Fruit fly (Drosophila melanogaster) whole organism, embryonic: ENCODE measurements around the gene TwdlW.

Experiments used
- Aef1 ChIP-seq: fragments of 200-800 bp; sonication (Bioruptor generic); IDR thresholded peaks from 3 replicates; pipeline ENCODE4 v1.3.6; 2022; ENCODE audit warnings: missing biosample characterization, missing genetic modification characterization
- Atf-2 ChIP-seq: fragments of 200-800 bp; sonication (Bioruptor generic); optimal IDR thresholded peaks from 2 replicates; lab custom pipeline; 2016; ENCODE audit warnings: missing biosample characterization, missing genetic modification characterization
- B-H1 ChIP-seq: fragments of 200-800 bp; sonication (Bioruptor generic); IDR thresholded peaks from 3 replicates; pipeline ENCODE4 v1.3.6; 2022; ENCODE audit warnings: missing biosample characterization, missing genetic modification characterization
- BEAF-32 ChIP-seq: fragments of 200-800 bp; sonication (Bioruptor generic); optimal IDR thresholded peaks from 3 replicates; lab custom pipeline; 2017; ENCODE audit warnings: missing biosample characterization, missing genetic modification characterization, mild to moderate bottlenecking, moderate library complexity, missing genetic modification reagents
- Bgb ChIP-seq: fragments of 200-800 bp; sonication (Bioruptor generic); IDR thresholded peaks from 2 replicates; pipeline ENCODE4 v1.3.6; 2022; ENCODE audit warnings: missing biosample characterization, missing genetic modification characterization; ENCODE audit not compliant: partially characterized antibody
- Bteb2 ChIP-seq: fragments of 200-800 bp; sonication (Bioruptor generic); optimal IDR thresholded peaks from 2 replicates; lab custom pipeline; 2016; ENCODE audit warnings: missing biosample characterization, missing genetic modification characterization
- CG10321 ChIP-seq: fragments of 200-800 bp; sonication (Bioruptor generic); IDR thresholded peaks from 2 replicates; pipeline ENCODE4 v1.3.6; 2022; ENCODE audit warnings: missing biosample characterization, missing genetic modification characterization
- CG10462 ChIP-seq: fragments of 200-800 bp; sonication (Bioruptor generic); optimal IDR thresholded peaks from 2 replicates; lab custom pipeline; 2016; ENCODE audit warnings: missing biosample characterization, missing genetic modification characterization
- CG11247 ChIP-seq: fragments of 200-800 bp; sonication (Bioruptor generic); IDR thresholded peaks from 2 replicates; pipeline ENCODE4 v1.3.6; 2022; ENCODE audit warnings: missing biosample characterization, missing genetic modification characterization
- CG13894 ChIP-seq: fragments of 200-800 bp; sonication (Bioruptor generic); optimal IDR thresholded peaks from 3 replicates; lab custom pipeline; 2018; ENCODE audit warnings: missing biosample characterization, mild to moderate bottlenecking, missing genetic modification characterization, moderate library complexity
- CG1647 ChIP-seq: fragments of 200-800 bp; sonication (Bioruptor generic); optimal IDR thresholded peaks from 3 replicates; lab custom pipeline; 2016; ENCODE audit warnings: missing biosample characterization, missing genetic modification characterization
- CG17186 ChIP-seq: fragments of 200-800 bp; sonication (Bioruptor generic); optimal IDR thresholded peaks from 3 replicates; lab custom pipeline; 2017; ENCODE audit warnings: missing biosample characterization, missing genetic modification reagents, missing genetic modification characterization
- CG17612 ChIP-seq: fragments of 200-800 bp; sonication (Bioruptor generic); IDR thresholded peaks from 2 replicates; pipeline ENCODE4 v1.3.6; 2022; ENCODE audit warnings: missing biosample characterization, missing genetic modification characterization
- CG18619 ChIP-seq: fragments of 200-800 bp; sonication (Bioruptor generic); optimal IDR thresholded peaks from 3 replicates; lab custom pipeline; 2017; ENCODE audit warnings: missing biosample characterization, mild to moderate bottlenecking, missing genetic modification characterization
- CG18764 ChIP-seq: fragments of 200-800 bp; sonication (Bioruptor generic); optimal IDR thresholded peaks from 3 replicates; lab custom pipeline; 2016; ENCODE audit warnings: missing biosample characterization, missing genetic modification characterization
- CG34422 ChIP-seq: fragments of 200-800 bp; sonication (Bioruptor generic); IDR thresholded peaks from 3 replicates; pipeline ENCODE4 v1.3.6; 2022; ENCODE audit warnings: missing biosample characterization, missing genetic modification characterization
- CG4617 ChIP-seq: fragments of 200-800 bp; sonication (Bioruptor generic); optimal IDR thresholded peaks from 3 replicates; lab custom pipeline; 2016; ENCODE audit warnings: missing biosample characterization, missing genetic modification characterization, borderline replicate concordance
- CG4854 ChIP-seq: fragments of 200-800 bp; sonication (Bioruptor generic); optimal IDR thresholded peaks from 2 replicates; lab custom pipeline; 2016; ENCODE audit warnings: missing biosample characterization, missing genetic modification characterization, inconsistent platforms
- CG6272 ChIP-seq: fragments of 200-800 bp; sonication (Bioruptor generic); IDR thresholded peaks from 2 replicates; pipeline ENCODE4 v1.3.6; 2022; ENCODE audit warnings: missing biosample characterization, missing genetic modification characterization
- CG7987 ChIP-seq: fragments of 200-800 bp; sonication (Bioruptor generic); optimal IDR thresholded peaks from 2 replicates; lab custom pipeline; 2018; ENCODE audit warnings: missing biosample characterization, mild to moderate bottlenecking, missing genetic modification characterization, moderate library complexity
- Dad ChIP-seq: fragments of 200-800 bp; sonication (Bioruptor generic); optimal IDR thresholded peaks from 3 replicates; lab custom pipeline; 2016; ENCODE audit warnings: missing biosample characterization, missing genetic modification characterization
- Eip74EF ChIP-seq, 2 experiments: fragments of 200-800 bp in 1 of 2; fragments of >200 bp in 1 of 2; sonication (Bioruptor generic) in 1 of 2; optimal IDR thresholded peaks; 2 replicates each; lab custom pipeline; 2017 to 2019; ENCODE audit warnings: missing biosample characterization in 2 of 2, missing genetic modification characterization in 2 of 2, mild to moderate bottlenecking in 1 of 2, moderate library complexity in 1 of 2
- Gsc ChIP-seq: fragments of 200-800 bp; sonication (Bioruptor generic); IDR thresholded peaks from 2 replicates; pipeline ENCODE4 v1.3.6; 2022; ENCODE audit warnings: missing biosample characterization, missing genetic modification characterization
- HmgD ChIP-seq: fragments of 200-800 bp; sonication (Bioruptor generic); optimal IDR thresholded peaks from 3 replicates; lab custom pipeline; 2016; ENCODE audit warnings: missing biosample characterization, missing genetic modification characterization
- Hr39 ChIP-seq: fragments of >200 bp; optimal IDR thresholded peaks from 2 replicates; lab custom pipeline; 2017
- Mes4 ChIP-seq: fragments of 200-800 bp; sonication (Bioruptor generic); optimal IDR thresholded peaks from 2 replicates; lab custom pipeline; 2016; ENCODE audit warnings: missing biosample characterization, missing genetic modification characterization
- NK7.1 ChIP-seq: fragments of 200-800 bp; sonication (Bioruptor generic); optimal IDR thresholded peaks from 3 replicates; lab custom pipeline; 2016; ENCODE audit warnings: missing biosample characterization, missing genetic modification characterization
- NfI ChIP-seq: fragments of 200-800 bp; sonication (Bioruptor generic); optimal IDR thresholded peaks from 3 replicates; lab custom pipeline; 2018; ENCODE audit warnings: missing biosample characterization, mild to moderate bottlenecking, missing genetic modification characterization, moderate library complexity
- Optix ChIP-seq: fragments of 200-800 bp; sonication (Bioruptor generic); IDR thresholded peaks from 3 replicates; pipeline ENCODE4 v1.3.6; 2022; ENCODE audit warnings: missing biosample characterization, missing genetic modification characterization
- PHDP ChIP-seq: fragments of 200-800 bp; sonication (Bioruptor generic); optimal IDR thresholded peaks from 3 replicates; lab custom pipeline; 2018; ENCODE audit warnings: missing biosample characterization, mild to moderate bottlenecking, missing genetic modification characterization, moderate library complexity
- TFAM ChIP-seq: fragments of 200-800 bp; sonication (Bioruptor generic); optimal IDR thresholded peaks from 2 replicates; lab custom pipeline; 2017; ENCODE audit warnings: missing biosample characterization, missing genetic modification characterization, inconsistent platforms
- Xrp1 ChIP-seq: fragments of 200-800 bp; sonication (Bioruptor generic); IDR thresholded peaks from 2 replicates; pipeline ENCODE4 v1.3.6; 2022; ENCODE audit warnings: missing biosample characterization, missing genetic modification characterization
- bab2 ChIP-seq: fragments of 200-800 bp; sonication (Bioruptor generic); optimal IDR thresholded peaks from 2 replicates; lab custom pipeline; 2016; ENCODE audit warnings: missing biosample characterization, missing genetic modification characterization
- bbx ChIP-seq: fragments of 200-800 bp; sonication (Bioruptor generic); IDR thresholded peaks from 2 replicates; pipeline ENCODE4 v1.3.6; 2022; ENCODE audit warnings: missing biosample characterization, missing genetic modification characterization; ENCODE audit not compliant: partially characterized antibody
- croc ChIP-seq: fragments of 200-800 bp; sonication (Bioruptor generic); conservative IDR thresholded peaks from 3 replicates; pipeline ENCODE4 v1.3.6; 2022; ENCODE audit warnings: missing biosample characterization, missing genetic modification characterization
- h ChIP-seq: fragments of >200 bp; optimal IDR thresholded peaks from 2 replicates; lab custom pipeline; 2017
- lola ChIP-seq, 3 experiments: fragments of >200 bp in 2 of 3; fragments of 200-800 bp in 1 of 3; sonication (Bioruptor generic) in 1 of 3; optimal IDR thresholded peaks; 2 replicates each; lab custom pipeline; 2017 to 2019; ENCODE audit warnings: missing biosample characterization in 3 of 3, missing genetic modification characterization in 3 of 3, mild to moderate bottlenecking in 1 of 3, moderate library complexity in 1 of 3
- lov ChIP-seq, 2 experiments: fragments of 200-800 bp in 1 of 2; fragments of >200 bp in 1 of 2; sonication (Bioruptor generic) in 1 of 2; IDR thresholded peaks in 1 of 2; optimal IDR thresholded peaks in 1 of 2; 2 replicates in 1 of 2; 3 replicates in 1 of 2; pipeline versions ENCODE4 v1.3.6 to Lab custom; 2017 to 2022; ENCODE audit warnings: missing biosample characterization in 1 of 2, missing genetic modification characterization in 1 of 2
- org-1 ChIP-seq: fragments of 200-800 bp; sonication (Bioruptor generic); optimal IDR thresholded peaks from 2 replicates; lab custom pipeline; 2017; ENCODE audit warnings: missing biosample characterization, missing genetic modification characterization
- p53 ChIP-seq: fragments of 200-800 bp; sonication (Bioruptor generic); optimal IDR thresholded peaks from 2 replicates; lab custom pipeline; 2016; ENCODE audit warnings: missing biosample characterization, missing genetic modification characterization
- psq ChIP-seq: fragments of 200-800 bp; sonication (Bioruptor generic); optimal IDR thresholded peaks from 2 replicates; lab custom pipeline; 2017; ENCODE audit warnings: missing biosample characterization, missing genetic modification characterization
- pum ChIP-seq: fragments of 200-800 bp; sonication (Bioruptor generic); optimal IDR thresholded peaks from 2 replicates; lab custom pipeline; 2016; ENCODE audit warnings: missing biosample characterization, missing genetic modification characterization
- pzg ChIP-seq: fragments of 200-800 bp; sonication (Bioruptor generic); optimal IDR thresholded peaks from 3 replicates; lab custom pipeline; 2018; ENCODE audit warnings: missing biosample characterization, mild to moderate bottlenecking, missing genetic modification characterization, moderate library complexity
- schlank ChIP-seq: fragments of 200-800 bp; sonication (Bioruptor generic); optimal IDR thresholded peaks from 2 replicates; lab custom pipeline; 2018; ENCODE audit warnings: missing biosample characterization, mild to moderate bottlenecking, missing genetic modification characterization
- sd ChIP-seq: fragments of 200-800 bp; sonication (Bioruptor generic); optimal IDR thresholded peaks from 3 replicates; lab custom pipeline; 2018; ENCODE audit warnings: missing biosample characterization, mild to moderate bottlenecking, missing genetic modification characterization, moderate library complexity
- seq ChIP-seq: fragments of 200-800 bp; sonication (Bioruptor generic); IDR thresholded peaks from 2 replicates; pipeline ENCODE4 v1.3.6; 2022; ENCODE audit warnings: missing biosample characterization, missing genetic modification characterization
- sob ChIP-seq: fragments of 200-800 bp; sonication (Bioruptor generic); IDR thresholded peaks from 2 replicates; pipeline ENCODE4 v1.3.6; 2022; ENCODE audit warnings: missing biosample characterization, missing genetic modification characterization
- sr ChIP-seq: fragments of 200-800 bp; sonication (Bioruptor generic); IDR thresholded peaks from 3 replicates; pipeline ENCODE4 v1.3.6; 2022; ENCODE audit warnings: missing biosample characterization, missing genetic modification characterization
- tgo ChIP-seq: fragments of 200-800 bp; sonication (Bioruptor generic); IDR thresholded peaks from 3 replicates; pipeline ENCODE4 v1.3.6; 2022; ENCODE audit warnings: missing biosample characterization, missing genetic modification characterization
- tll ChIP-seq, 2 experiments: fragments of 200-800 bp in 1 of 2; fragments of >200 bp in 1 of 2; sonication (Bioruptor generic) in 1 of 2; optimal IDR thresholded peaks; 2 replicates each; lab custom pipeline; 2017 to 2019; ENCODE audit warnings: missing biosample characterization in 2 of 2, missing genetic modification characterization in 2 of 2, mild to moderate bottlenecking in 1 of 2, moderate library complexity in 1 of 2
- vnd ChIP-seq: fragments of 200-800 bp; sonication (Bioruptor generic); IDR thresholded peaks from 3 replicates; pipeline ENCODE4 v1.3.6; 2022; ENCODE audit warnings: missing biosample characterization, missing genetic modification characterization; ENCODE audit not compliant: partially characterized antibody
- yki ChIP-seq: fragments of >200 bp; optimal IDR thresholded peaks from 3 replicates; lab custom pipeline; 2018

TwdlW gene

DNA sequence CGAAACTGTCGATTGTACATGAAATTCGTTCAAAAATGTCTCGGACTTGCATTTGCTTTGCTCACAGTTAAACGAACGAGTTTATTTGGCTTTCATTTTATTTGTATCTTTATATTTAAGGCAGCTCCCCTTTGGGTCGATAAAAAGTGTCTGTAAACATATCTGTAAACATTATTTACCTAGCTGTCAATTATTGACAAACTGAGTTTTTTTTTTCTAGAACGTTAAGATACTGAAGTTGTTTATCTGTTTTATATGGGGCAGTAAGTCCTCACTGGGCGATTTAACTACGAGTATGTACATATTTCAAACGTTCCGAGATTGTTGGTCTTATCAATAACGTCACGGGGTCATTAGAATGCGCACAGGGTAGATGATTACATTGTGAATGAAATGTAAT lies 26.5 kb downstream of the TwdlW start (continued):
- no peak for TF ChIP-seq CG11247 (GFP tag; lab: Robert Waterston, UW)
- TF ChIP-seq CG18619 (GFP tag; lab: Kevin White, UChicago), result peak; percentile 18
- no peak for TF ChIP-seq CG17612
- no peak for TF ChIP-seq CG6272 (GFP tag; lab: Robert Waterston, UW)
- TF ChIP-seq croc (GFP tag; lab: Robert Waterston, UW), result no peak
- no peak for TF ChIP-seq Gsc (GFP tag; lab: Robert Waterston, UW)
- TF ChIP-seq tgo (GFP tag; lab: Robert Waterston, UW), result no peak
- no peak for TF ChIP-seq yki (lab: Kevin White, UChicago)
- no peak for TF ChIP-seq pzg (GFP tag; lab: Kevin White, UChicago)
- no peak for TF ChIP-seq bab2 (GFP tag; lab: Kevin White, UChicago)
- TF ChIP-seq lola (GFP tag; optimal IDR thresholded peaks at IDR 0.05; lab: Kevin White, UChicago), result peak in 1 of 3 experiments; percentile 1
- no peak for TF ChIP-seq Optix (GFP tag; lab: Robert Waterston, UW)
- TF ChIP-seq Xrp1 (GFP tag; lab: Robert Waterston, UW), result no peak
- no peak for TF ChIP-seq CG10321 (GFP tag; lab: Robert Waterston, UW)
- no peak for TF ChIP-seq Aef1 (GFP tag; lab: Robert Waterston, UW)
- no peak for TF ChIP-seq CG10462 (GFP tag; lab: Kevin White, UChicago)
- TF ChIP-seq Dad (GFP tag; lab: Kevin White, UChicago), result no peak
- no peak for TF ChIP-seq sob (GFP tag; lab: Robert Waterston, UW)
- TF ChIP-seq Atf-2 (GFP tag; lab: Kevin White, UChicago), result no peak
- peak in 1 of 2 experiments; percentile 12 for TF ChIP-seq Eip74EF (GFP tag; optimal IDR thresholded peaks at IDR 0.05; lab: Kevin White, UChicago)
- TF ChIP-seq Bteb2 (GFP tag; lab: Kevin White, UChicago), result no peak
- TF ChIP-seq CG18764 (GFP tag; lab: Kevin White, UChicago), result no peak
- TF ChIP-seq HmgD (GFP tag; lab: Kevin White, UChicago), result no peak
- TF ChIP-seq Hr39 (lab: Kevin White, UChicago), result no peak
- no peak for TF ChIP-seq bbx (GFP tag; lab: Robert Waterston, UW)
- TF ChIP-seq BEAF-32, result no peak
- no peak for TF ChIP-seq pum (GFP tag; lab: Kevin White, UChicago)
- no peak for TF ChIP-seq psq (GFP tag; lab: Kevin White, UChicago)
- no peak for TF ChIP-seq CG4617 (GFP tag; lab: Kevin White, UChicago)
- TF ChIP-seq CG17186 (GFP tag; lab: Kevin White, UChicago), result no peak
- TF ChIP-seq seq (GFP tag; lab: Robert Waterston, UW), result no peak
- no peak for TF ChIP-seq sr (GFP tag; lab: Robert Waterston, UW)
- TF ChIP-seq CG1647 (GFP tag; lab: Kevin White, UChicago), result no peak
- TF ChIP-seq p53 (GFP tag; lab: Kevin White, UChicago), result no peak
- peak; percentile 67 for TF ChIP-seq PHDP (tag; lab: Kevin White, UChicago)
- TF ChIP-seq h (lab: Kevin White, UChicago), result no peak
- TF ChIP-seq TFAM (GFP tag; lab: Kevin White, UChicago), result no peak
- TF ChIP-seq schlank (tag; lab: Kevin White, UChicago), result no peak
- peak; percentile 32 for TF ChIP-seq sd (tag; lab: Kevin White, UChicago)
- TF ChIP-seq tll (GFP tag; optimal IDR thresholded peaks at IDR 0.05; lab: Kevin White, UChicago), result no peak
- TF ChIP-seq CG34422 (GFP tag; lab: Robert Waterston, UW), result no peak
- TF ChIP-seq NfI, result no peak
- no peak for TF ChIP-seq CG4854 (GFP tag; lab: Kevin White, UChicago)
- TF ChIP-seq Mes4 (GFP tag; lab: Kevin White, UChicago), result no peak
- TF ChIP-seq CG7987 (GFP tag; lab: Kevin White, UChicago), result peak; percentile 4
- TF ChIP-seq B-H1 (GFP tag; lab: Robert Waterston, UW), result no peak
- TF ChIP-seq CG13894 (tag; lab: Kevin White, UChicago), result no peak
- TF ChIP-seq Bgb (GFP tag; lab: Robert Waterston, UW), result no peak
- no peak for TF ChIP-seq lov (optimal IDR thresholded peaks at IDR 0.05; lab: Kevin White, UChicago)
- no peak for TF ChIP-seq lov (GFP tag; IDR thresholded peaks at IDR 0.05; lab: Robert Waterston, UW)
- TF ChIP-seq org-1, result no peak
- TF ChIP-seq NK7.1 (GFP tag; lab: Kevin White, UChicago), result no peak
- TF ChIP-seq vnd, result no peak
